Worm (Caenorhabditis elegans) whole organism, young adult: ENCODE results near the gene K01A6.5.

Source experiments
- C17E4.6 ChIP-seq: fragments of 200-800 bp; sonication (Bioruptor generic); IDR thresholded peaks from 2 replicates; pipeline ENCODE4 v1.3.6; 2022; ENCODE audit warnings: missing genetic modification reagents, missing genetic modification characterization, missing compliant biosample characterization
- F39B2.1 ChIP-seq: fragments of 200-800 bp; sonication (Bioruptor generic); IDR thresholded peaks from 2 replicates; pipeline ENCODE4 v1.3.6; 2022; ENCODE audit warnings: missing genetic modification reagents, missing genetic modification characterization, missing compliant biosample characterization
- akir-1 ChIP-seq: fragments of 200-800 bp; sonication (Bioruptor generic); optimal IDR thresholded peaks from 2 replicates; lab custom pipeline; 2018; ENCODE audit warnings: mild to moderate bottlenecking, missing genetic modification characterization, moderate library complexity, missing compliant biosample characterization
- dpl-1 ChIP-seq: fragments of 150-350 bp; optimal IDR thresholded peaks from 2 replicates; lab custom pipeline; 2014; ENCODE audit warnings: missing biosample characterization, missing genetic modification reagents, missing genetic modification characterization
- hlh-12 ChIP-seq: sonication (generic microtip); optimal IDR thresholded peaks from 2 replicates; lab custom pipeline; 2016; ENCODE audit warnings: missing genetic modification characterization, missing compliant biosample characterization
- madf-10 ChIP-seq: sonication (generic microtip); optimal IDR thresholded peaks from 2 replicates; lab custom pipeline; 2016; ENCODE audit warnings: mild to moderate bottlenecking, missing genetic modification characterization, missing compliant biosample characterization
- nfya-1 ChIP-seq: sonication (generic microtip); optimal IDR thresholded peaks from 2 replicates; lab custom pipeline; 2017; ENCODE audit warnings: antibody characterized with exemption, missing compliant biosample characterization, missing genetic modification characterization, borderline replicate concordance; ENCODE audit not compliant: insufficient read depth
- nhr-179 ChIP-seq: sonication (generic microtip); optimal IDR thresholded peaks from 2 replicates; lab custom pipeline; 2016; ENCODE audit warnings: mild to moderate bottlenecking, missing genetic modification characterization, missing compliant biosample characterization
- nhr-27 ChIP-seq: fragments of 200-800 bp; sonication (Bioruptor generic); optimal IDR thresholded peaks from 2 replicates; lab custom pipeline; 2018; ENCODE audit warnings: mild to moderate bottlenecking, missing genetic modification characterization, moderate library complexity, missing compliant biosample characterization
- sdz-38 ChIP-seq: sonication (generic microtip); optimal IDR thresholded peaks from 2 replicates; lab custom pipeline; 2016; ENCODE audit warnings: missing genotype, missing genetic modification characterization, missing compliant biosample characterization
- snpc-3.4 ChIP-seq: sonication (generic microtip); optimal IDR thresholded peaks from 2 replicates; lab custom pipeline; 2017; ENCODE audit warnings: missing genetic modification characterization, mild to moderate bottlenecking, missing compliant biosample characterization, antibody characterized with exemption, moderate library complexity, missing genotype, missing genetic modification reagents
- snpc-4 ChIP-seq, 5 experiments: fragments of 150-350 bp in 1 of 5; sonication (generic microtip) in 4 of 5; optimal IDR thresholded peaks; 2 replicates each; lab custom pipeline; 2014 to 2018; ENCODE audit warnings: missing genetic modification characterization in 5 of 5, missing biosample characterization in 3 of 5, antibody characterized with exemption in 2 of 5, mild to moderate bottlenecking in 2 of 5, missing compliant biosample characterization in 2 of 5, missing genotype in 2 of 5, moderate library complexity in 2 of 5, missing genetic modification reagents in 1 of 5
- xnd-1 ChIP-seq: sonication (generic microtip); optimal IDR thresholded peaks from 2 replicates; lab custom pipeline; 2016; ENCODE audit warnings: missing genotype, missing genetic modification reagents, missing genetic modification characterization, missing compliant biosample characterization

DNA sequence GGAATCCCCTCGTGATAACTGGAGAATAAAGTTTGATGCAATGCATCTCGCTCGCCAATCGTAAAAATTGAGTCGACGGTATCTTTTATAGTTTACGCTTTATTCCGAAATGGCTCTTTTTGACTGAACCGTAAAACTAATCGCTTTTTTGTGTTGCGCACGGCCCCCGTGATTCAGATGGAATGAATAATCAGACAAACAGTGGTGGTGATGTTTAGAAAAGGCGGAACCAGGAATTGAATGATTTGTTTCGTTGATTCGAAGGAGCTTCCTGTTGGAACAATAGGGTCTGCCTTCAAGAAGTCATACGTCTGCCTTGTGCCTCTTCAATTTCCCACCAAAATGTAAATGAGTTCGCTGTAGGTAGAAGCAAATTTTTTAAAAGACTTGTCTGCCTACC is 11.8 kb downstream of the K01A6.5 start, which contains the start of gene scl-18:
- TF ChIP-seq nhr-27 (tag; lab: Kevin White, UChicago), result no peak
- no peak for TF ChIP-seq F39B2.1 (GFP tag; lab: Robert Waterston, UW)
- no peak for TF ChIP-seq snpc-3.4 (tag; lab: Kevin White, UChicago)
- TF ChIP-seq madf-10 (tag; lab: Kevin White, UChicago), result no peak
- no peak for TF ChIP-seq nfya-1 (tag; lab: Kevin White, UChicago)
- TF ChIP-seq sdz-38 (tag; lab: Kevin White, UChicago), result no peak
- no peak for TF ChIP-seq akir-1 (GFP tag; lab: Kevin White, UChicago)
- TF ChIP-seq snpc-4 (GFP tag; optimal IDR thresholded peaks at IDR 0.05; lab: Kevin White, UChicago), result no peak
- TF ChIP-seq snpc-4 (tag; optimal IDR thresholded peaks at IDR 0.05; lab: Kevin White, UChicago), result no peak
- TF ChIP-seq hlh-12 (tag; lab: Kevin White, UChicago), result no peak
- no peak for TF ChIP-seq C17E4.6
- no peak for TF ChIP-seq xnd-1
- no peak for TF ChIP-seq nhr-179 (tag; lab: Kevin White, UChicago)
- no peak for TF ChIP-seq dpl-1
